Worm (Caenorhabditis elegans) whole organism, L4 larva: ENCODE results near the gene K07B1.7.

Experiments used
- D1046.2 ChIP-seq: fragments of 200-800 bp; sonication (Bioruptor generic); IDR thresholded peaks from 2 replicates; pipeline ENCODE4 v1.3.6; 2022; ENCODE audit warnings: missing genetic modification characterization, missing compliant biosample characterization
- F26F4.8 ChIP-seq: fragments of 200-800 bp; sonication (Bioruptor generic); conservative IDR thresholded peaks from 2 replicates; pipeline ENCODE4 v1.3.6; 2022; ENCODE audit warnings: missing genetic modification characterization, missing compliant biosample characterization
- F49E8.2 ChIP-seq: sonication (generic microtip); optimal IDR thresholded peaks from 2 replicates; lab custom pipeline; 2016; ENCODE audit warnings: missing compliant biosample characterization, mild to moderate bottlenecking, missing genetic modification characterization, borderline replicate concordance
- T26A8.4 ChIP-seq: fragments of 200-800 bp; sonication (Bioruptor generic); IDR thresholded peaks from 2 replicates; pipeline ENCODE4 v1.3.6; 2022; ENCODE audit warnings: missing genetic modification characterization, missing compliant biosample characterization
- Y48G9A.11 ChIP-seq: fragments of 200-800 bp; sonication (Bioruptor generic); IDR thresholded peaks from 2 replicates; pipeline ENCODE4 v1.3.6; 2022; ENCODE audit warnings: missing genetic modification reagents, missing genetic modification characterization, missing compliant biosample characterization
- ZK337.2 ChIP-seq: fragments of 200-800 bp; sonication (Bioruptor generic); IDR thresholded peaks from 2 replicates; pipeline ENCODE4 v1.3.6; 2022; ENCODE audit warnings: missing genetic modification reagents, missing genetic modification characterization, missing compliant biosample characterization
- aly-2 ChIP-seq: sonication (generic microtip); optimal IDR thresholded peaks from 2 replicates; lab custom pipeline; 2018; ENCODE audit warnings: missing biosample characterization, missing genetic modification characterization
- ama-1 ChIP-seq: fragments of 150-350 bp; optimal IDR thresholded peaks from 2 replicates; lab custom pipeline; 2014; ENCODE audit warnings: inconsistent platforms, mixed read lengths
- attf-4 ChIP-seq: sonication (generic microtip); optimal IDR thresholded peaks from 3 replicates; lab custom pipeline; 2017; ENCODE audit warnings: missing biosample characterization, missing genetic modification characterization
- ceh-20 ChIP-seq: fragments of 200-800 bp; sonication (Bioruptor generic); IDR thresholded peaks from 2 replicates; pipeline ENCODE4 v1.3.6; 2022; ENCODE audit warnings: missing genetic modification reagents, missing genetic modification characterization, missing compliant biosample characterization
- ceh-82 ChIP-seq: sonication (generic microtip); optimal IDR thresholded peaks from 2 replicates; lab custom pipeline; 2017; ENCODE audit warnings: missing biosample characterization, missing genetic modification characterization
- cey-2 ChIP-seq: sonication (generic microtip); optimal IDR thresholded peaks from 3 replicates; lab custom pipeline; 2017; ENCODE audit warnings: missing genetic modification characterization, mild to moderate bottlenecking, missing compliant biosample characterization, antibody characterized with exemption, borderline replicate concordance; ENCODE audit not compliant: insufficient read depth
- daf-16 ChIP-seq, 3 experiments: sonication (generic microtip); optimal IDR thresholded peaks; 2 replicates each; lab custom pipeline; 2016 to 2017; ENCODE audit warnings: missing genetic modification characterization in 3 of 3, missing genetic modification reagents in 3 of 3, mild to moderate bottlenecking in 2 of 3, missing compliant biosample characterization in 2 of 3, missing biosample characterization in 1 of 3, moderate library complexity in 1 of 3
- daf-8 ChIP-seq: fragments of 200-800 bp; sonication (Bioruptor generic); IDR thresholded peaks from 2 replicates; pipeline ENCODE4 v1.3.6; 2022; ENCODE audit warnings: missing genetic modification characterization, missing compliant biosample characterization
- dmd-8 ChIP-seq: fragments of 200-800 bp; sonication (Bioruptor generic); IDR thresholded peaks from 2 replicates; pipeline ENCODE4 v1.3.6; 2022; ENCODE audit warnings: missing genetic modification characterization, missing compliant biosample characterization
- dmd-9 ChIP-seq: fragments of 200-800 bp; sonication (Bioruptor generic); IDR thresholded peaks from 2 replicates; pipeline ENCODE4 v1.3.6; 2022; ENCODE audit warnings: missing genetic modification reagents, missing genetic modification characterization, missing compliant biosample characterization
- duxl-1 ChIP-seq: sonication (generic microtip); optimal IDR thresholded peaks from 2 replicates; lab custom pipeline; 2016; ENCODE audit warnings: mild to moderate bottlenecking, missing genetic modification characterization, moderate library complexity, missing compliant biosample characterization; ENCODE audit not compliant: poor library complexity
- dve-1 ChIP-seq: sonication (generic microtip); optimal IDR thresholded peaks from 2 replicates; lab custom pipeline; 2017; ENCODE audit warnings: antibody characterized with exemption, mild to moderate bottlenecking, missing genetic modification characterization, missing compliant biosample characterization; ENCODE audit not compliant: insufficient read depth
- hif-1 ChIP-seq, 2 experiments: sonication (generic microtip); optimal IDR thresholded peaks; 2 replicates each; lab custom pipeline; 2016 to 2017; ENCODE audit warnings: missing compliant biosample characterization in 2 of 2, missing genetic modification characterization in 2 of 2, missing genetic modification reagents in 2 of 2, missing genotype in 2 of 2, mild to moderate bottlenecking in 1 of 2
- hlh-30 ChIP-seq: sonication (generic microtip); optimal IDR thresholded peaks from 2 replicates; lab custom pipeline; 2017; ENCODE audit warnings: antibody characterized with exemption, mild to moderate bottlenecking, missing genetic modification characterization, missing compliant biosample characterization; ENCODE audit not compliant: insufficient read depth
- hmg-1.1 ChIP-seq: fragments of 200-800 bp; sonication (Bioruptor generic); IDR thresholded peaks from 2 replicates; pipeline ENCODE4 v1.3.6; 2022; ENCODE audit warnings: missing genetic modification reagents, missing genetic modification characterization, missing compliant biosample characterization
- jun-1 ChIP-seq: fragments of 150-350 bp; optimal IDR thresholded peaks from 2 replicates; lab custom pipeline; 2014; ENCODE audit warnings: missing biosample characterization, missing genetic modification reagents, missing genetic modification characterization
- lim-7 ChIP-seq: fragments of 200-800 bp; sonication (Bioruptor generic); IDR thresholded peaks from 2 replicates; pipeline ENCODE4 v1.3.6; 2022; ENCODE audit warnings: missing genetic modification characterization, missing compliant biosample characterization
- lin-1 ChIP-seq: fragments of 200-800 bp; sonication (Bioruptor generic); IDR thresholded peaks from 2 replicates; pipeline ENCODE4 v1.3.6; 2022; ENCODE audit warnings: missing genetic modification reagents, missing genetic modification characterization, missing compliant biosample characterization
- lin-13 ChIP-seq: fragments of 150-350 bp; optimal IDR thresholded peaks from 2 replicates; lab custom pipeline; 2014; ENCODE audit warnings: missing biosample characterization, missing genetic modification reagents, missing genetic modification characterization
- lin-15B ChIP-seq: fragments of 150-350 bp; sonication (generic microtip); optimal IDR thresholded peaks from 3 replicates; lab custom pipeline; 2014; ENCODE audit warnings: missing biosample characterization, missing genetic modification characterization
- nhr-102 ChIP-seq: sonication (generic microtip); optimal IDR thresholded peaks from 2 replicates; lab custom pipeline; 2016; ENCODE audit warnings: mild to moderate bottlenecking, missing genetic modification characterization, moderate library complexity, missing compliant biosample characterization
- nhr-11 ChIP-seq: fragments of 150-350 bp; optimal IDR thresholded peaks from 2 replicates; lab custom pipeline; 2014; ENCODE audit warnings: missing biosample characterization, missing genetic modification characterization
- nhr-237 ChIP-seq: sonication (generic microtip); optimal IDR thresholded peaks from 2 replicates; lab custom pipeline; 2017; ENCODE audit warnings: missing biosample characterization, missing genetic modification characterization
- nhr-28 ChIP-seq: fragments of 150-350 bp; optimal IDR thresholded peaks from 2 replicates; lab custom pipeline; 2014; ENCODE audit warnings: missing biosample characterization, missing genetic modification characterization
- nhr-6 ChIP-seq: fragments of 150-350 bp; optimal IDR thresholded peaks from 2 replicates; lab custom pipeline; 2014; ENCODE audit warnings: missing biosample characterization, missing genetic modification characterization
- nhr-76 ChIP-seq: fragments of 150-350 bp; optimal IDR thresholded peaks from 2 replicates; lab custom pipeline; 2014; ENCODE audit warnings: missing biosample characterization, missing genetic modification characterization
- pha-4 ChIP-seq, 2 experiments: fragments of 150-350 bp in 1 of 2; fragments of 200-800 bp in 1 of 2; sonication (Bioruptor generic) in 1 of 2; IDR thresholded peaks in 1 of 2; optimal IDR thresholded peaks in 1 of 2; 2 replicates each; pipeline versions ENCODE4 v1.3.6 to Lab custom; 2014 to 2022; ENCODE audit warnings: missing genetic modification characterization in 2 of 2, missing genetic modification reagents in 2 of 2, missing biosample characterization in 1 of 2, missing compliant biosample characterization in 1 of 2
- rbr-2 ChIP-seq: sonication (generic microtip); optimal IDR thresholded peaks from 2 replicates; lab custom pipeline; 2016; ENCODE audit warnings: missing genotype, missing genetic modification characterization, missing compliant biosample characterization
- saeg-2 ChIP-seq: fragments of 200-800 bp; sonication (Bioruptor generic); IDR thresholded peaks from 2 replicates; pipeline ENCODE4 v1.3.6; 2022; ENCODE audit warnings: missing genetic modification reagents, missing genetic modification characterization, missing compliant biosample characterization
- sdz-12 ChIP-seq: fragments of 200-800 bp; sonication (Bioruptor generic); optimal IDR thresholded peaks from 2 replicates; lab custom pipeline; 2018; ENCODE audit warnings: mild to moderate bottlenecking, missing genetic modification characterization, missing compliant biosample characterization
- set-16 ChIP-seq: fragments of 200-800 bp; sonication (Bioruptor generic); IDR thresholded peaks from 2 replicates; pipeline ENCODE4 v1.3.6; 2022; ENCODE audit warnings: missing genetic modification reagents, missing genetic modification characterization, missing compliant biosample characterization
- skn-1 ChIP-seq: fragments of 150-350 bp; optimal IDR thresholded peaks from 2 replicates; lab custom pipeline; 2014; ENCODE audit warnings: missing biosample characterization, missing genetic modification characterization
- snpc-1.2 ChIP-seq: fragments of 200-800 bp; sonication (Bioruptor generic); IDR thresholded peaks from 2 replicates; pipeline ENCODE4 v1.3.6; 2022; ENCODE audit warnings: missing genetic modification reagents, missing genetic modification characterization, missing compliant biosample characterization
- snpc-4 ChIP-seq: fragments of 150-350 bp; optimal IDR thresholded peaks from 2 replicates; lab custom pipeline; 2014; ENCODE audit warnings: missing biosample characterization, missing genetic modification characterization
- spr-1 ChIP-seq: sonication (generic microtip); optimal IDR thresholded peaks from 2 replicates; lab custom pipeline; 2016; ENCODE audit warnings: mild to moderate bottlenecking, missing genetic modification characterization, missing compliant biosample characterization
- tra-1 ChIP-seq: fragments of 200-800 bp; sonication (Bioruptor generic); IDR thresholded peaks from 2 replicates; pipeline ENCODE4 v1.3.6; 2022; ENCODE audit warnings: missing genetic modification reagents, missing genetic modification characterization, missing compliant biosample characterization
- unc-39 ChIP-seq: sonication (generic microtip); optimal IDR thresholded peaks from 2 replicates; lab custom pipeline; 2017; ENCODE audit warnings: missing biosample characterization, missing genetic modification characterization
- unc-62 ChIP-seq, 3 experiments: fragments of 150-350 bp in 1 of 3; sonication (generic microtip); optimal IDR thresholded peaks in 2 of 3; peaks in 1 of 3; 1 replicate in 1 of 3; 2 replicates in 2 of 3; lab custom pipeline; 2014 to 2017; ENCODE audit warnings: missing biosample characterization in 3 of 3, missing genetic modification characterization in 3 of 3, missing genetic modification reagents in 3 of 3, missing genotype in 1 of 3
- vab-7 ChIP-seq: fragments of 200-800 bp; sonication (Bioruptor generic); IDR thresholded peaks from 2 replicates; pipeline ENCODE4 v1.3.6; 2022; ENCODE audit warnings: missing genetic modification reagents, missing genetic modification characterization, missing compliant biosample characterization
- zip-11 ChIP-seq: fragments of 200-800 bp; sonication (Bioruptor generic); IDR thresholded peaks from 2 replicates; pipeline ENCODE4 v1.3.6; 2022; ENCODE audit warnings: missing genetic modification characterization, missing compliant biosample characterization

K07B1.7 gene

ce11 chrV:9343629-9344624 lies 2.8 kb downstream of the K07B1.7 start, which contains the start of gene tos-1 (continued):
- TF ChIP-seq aly-2 (tag; lab: Kevin White, UChicago) (peak; percentile 49), D1046.2 (GFP tag; lab: Robert Waterston, UW) (peak; percentile 90; the same call in 1 of the 2 replicates), jun-1 (peak; percentile 94), attf-4 (tag; lab: Kevin White, UChicago) (no peak), Y48G9A.11 (peak; percentile 93), nhr-76 (tag; lab: Kevin White, UChicago) (peak; percentile 65), lin-13 (peak; percentile 91), nhr-6 (peak; percentile 95), dve-1 (tag; lab: Kevin White, UChicago) (peak; percentile 95), daf-8 (GFP tag; lab: Robert Waterston, UW) (0 out of 2 replicates have a peak, but pooled peaks have one; percentile 62), dmd-9 (peak; percentile 60; the same call in 1 of the 2 replicates), ceh-82 (tag; lab: Kevin White, UChicago) (no peak), dmd-8 (no peak), snpc-1.2 (GFP tag; lab: Robert Waterston, UW) (no peak), lin-1 (GFP tag; lab: Robert Waterston, UW) (peak; percentile 74), rbr-2 (tag; lab: Kevin White, UChicago) (peak; percentile 98), lim-7 (peak; percentile 36; the same call in 1 of the 2 replicates), F49E8.2 (tag; lab: Kevin White, UChicago) (peak; percentile 64), tra-1 (peak; percentile 98), T26A8.4 (GFP tag; lab: Robert Waterston, UW) (peak; percentile 96), sdz-12 (GFP tag; lab: Kevin White, UChicago) (peak; percentile 51), cey-2 (peak; percentile 43), daf-16 (GFP tag; optimal IDR thresholded peaks at IDR 0.05; lab: Kevin White, UChicago) (peak; percentile 68 to 95), daf-16 (tag; optimal IDR thresholded peaks at IDR 0.05; lab: Kevin White, UChicago) (peak; percentile 74), lin-15B (tag; lab: Kevin White, UChicago) (peak; percentile 58), nhr-102 (tag; lab: Kevin White, UChicago) (peak; percentile 97), nhr-28 (tag; lab: Kevin White, UChicago) (peak; percentile 97), zip-11 (GFP tag; lab: Robert Waterston, UW) (no peak), ZK337.2 (GFP tag; lab: Robert Waterston, UW) (no peak), hif-1 (tag; optimal IDR thresholded peaks at IDR 0.05; lab: Kevin White, UChicago) (peak; percentile 92 to 96), nhr-11 (tag; lab: Kevin White, UChicago) (peak; percentile 99), ama-1 (peak; percentile 100), ceh-20 (peak; percentile 100), pha-4 (GFP tag; IDR thresholded peaks at IDR 0.05; lab: Robert Waterston, UW) (peak; percentile 94), pha-4 (tag; optimal IDR thresholded peaks at IDR 0.05; lab: Kevin White, UChicago) (no peak), skn-1 (tag; lab: Kevin White, UChicago) (no peak), hlh-30 (peak; percentile 100), unc-39 (tag; lab: Kevin White, UChicago) (peak; percentile 63), set-16 (peak; percentile 77; the same call in 1 of the 2 replicates), hmg-1.1 (GFP tag; lab: Robert Waterston, UW) (peak; percentile 98), vab-7 (GFP tag; lab: Robert Waterston, UW) (peak; percentile 90), duxl-1 (tag; lab: Kevin White, UChicago) (peak; percentile 68), spr-1 (peak; percentile 90), nhr-237 (tag; lab: Kevin White, UChicago) (peak; percentile 71), snpc-4 (tag; lab: Kevin White, UChicago) (peak; percentile 33), F26F4.8 (no peak), unc-62 (GFP tag; optimal IDR thresholded peaks at IDR 0.05 in 1 of 2; lab: Kevin White, UChicago) (peak; percentile 37 to 100), unc-62 (tag; optimal IDR thresholded peaks at IDR 0.05; lab: Kevin White, UChicago) (peak; percentile 70), saeg-2 (GFP tag; lab: Robert Waterston, UW) (peak; percentile 95)
